Fruit fly (Drosophila melanogaster) whole organism, embryonic: ENCODE data around the gene CG3815.
A peak's percentile ranks its signal among the peaks of the same experiment; 100 is the strongest.

ENCODE experiments used
- Atf3 ChIP-seq: fragments of 200-800 bp; sonication (Bioruptor generic); optimal IDR thresholded peaks from 3 replicates; lab custom pipeline; 2016; ENCODE audit warnings: missing biosample characterization, missing genetic modification characterization
- CG10462 ChIP-seq: fragments of 200-800 bp; sonication (Bioruptor generic); optimal IDR thresholded peaks from 2 replicates; lab custom pipeline; 2016; ENCODE audit warnings: missing biosample characterization, missing genetic modification characterization
- CG12104 ChIP-seq: fragments of 200-800 bp; sonication (Bioruptor generic); optimal IDR thresholded peaks from 3 replicates; lab custom pipeline; 2016; ENCODE audit warnings: missing biosample characterization, missing genetic modification characterization
- CG12769 ChIP-seq: fragments of 200-800 bp; sonication (Bioruptor generic); optimal IDR thresholded peaks from 2 replicates; lab custom pipeline; 2019; ENCODE audit warnings: missing biosample characterization, mild to moderate bottlenecking, missing genetic modification characterization, moderate library complexity
- CG17612 ChIP-seq: fragments of 200-800 bp; sonication (Bioruptor generic); IDR thresholded peaks from 2 replicates; pipeline ENCODE4 v1.3.6; 2022; ENCODE audit warnings: missing biosample characterization, missing genetic modification characterization
- CG18476 ChIP-seq: fragments of 200-800 bp; sonication (Bioruptor generic); optimal IDR thresholded peaks from 2 replicates; lab custom pipeline; 2016; ENCODE audit warnings: missing biosample characterization, mild to moderate bottlenecking, missing genetic modification characterization
- CG2199 ChIP-seq: fragments of 200-800 bp; sonication (Bioruptor generic); IDR thresholded peaks from 3 replicates; pipeline ENCODE4 v1.3.6; 2022; ENCODE audit warnings: missing biosample characterization, missing genetic modification characterization
- CG2712 ChIP-seq: fragments of 200-800 bp; optimal IDR thresholded peaks from 3 replicates; lab custom pipeline; 2019; ENCODE audit warnings: missing biosample characterization, mild to moderate bottlenecking, missing genetic modification characterization, moderate library complexity
- CG31365 ChIP-seq: fragments of 200-800 bp; sonication (Bioruptor generic); optimal IDR thresholded peaks from 2 replicates; lab custom pipeline; 2018; ENCODE audit warnings: missing biosample characterization, mild to moderate bottlenecking, missing genetic modification characterization
- CG32767 ChIP-seq: fragments of 200-800 bp; sonication (Bioruptor generic); IDR thresholded peaks from 2 replicates; pipeline ENCODE4 v1.3.6; 2022; ENCODE audit warnings: missing biosample characterization, missing genetic modification characterization
- CG34224 ChIP-seq: fragments of 200-800 bp; sonication (Bioruptor generic); IDR thresholded peaks from 3 replicates; pipeline ENCODE4 v1.3.6; 2022; ENCODE audit warnings: missing biosample characterization, missing genetic modification characterization; ENCODE audit not compliant: partially characterized antibody
- CG4854 ChIP-seq: fragments of 200-800 bp; sonication (Bioruptor generic); optimal IDR thresholded peaks from 2 replicates; lab custom pipeline; 2016; ENCODE audit warnings: missing biosample characterization, missing genetic modification characterization, inconsistent platforms
- CG7963 ChIP-seq: fragments of 200-800 bp; sonication (Bioruptor generic); IDR thresholded peaks from 3 replicates; pipeline ENCODE4 v1.3.6; 2022; ENCODE audit warnings: missing biosample characterization, missing genetic modification characterization; ENCODE audit not compliant: partially characterized antibody
- D ChIP-seq, 2 experiments: fragments of 200-800 bp in 1 of 2; fragments of >200 bp in 1 of 2; sonication (Bioruptor generic) in 1 of 2; optimal IDR thresholded peaks; 2 replicates in 1 of 2; 3 replicates in 1 of 2; lab custom pipeline; 2017; ENCODE audit warnings: mild to moderate bottlenecking in 1 of 2, missing biosample characterization in 1 of 2, missing genetic modification characterization in 1 of 2, missing genetic modification reagents in 1 of 2
- Dad ChIP-seq: fragments of 200-800 bp; sonication (Bioruptor generic); optimal IDR thresholded peaks from 3 replicates; lab custom pipeline; 2016; ENCODE audit warnings: missing biosample characterization, missing genetic modification characterization
- Dll ChIP-seq: fragments of 200-800 bp; sonication (Bioruptor generic); IDR thresholded peaks from 4 replicates; pipeline ENCODE4 v1.3.6; 2022; ENCODE audit warnings: missing biosample characterization, missing genetic modification characterization; ENCODE audit not compliant: partially characterized antibody
- Dref ChIP-seq: fragments of 200-800 bp; sonication (Bioruptor generic); IDR thresholded peaks from 2 replicates; pipeline ENCODE4 v1.3.6; 2022; ENCODE audit warnings: missing biosample characterization, missing genetic modification characterization
- Eip74EF ChIP-seq, 2 experiments: fragments of 200-800 bp in 1 of 2; fragments of >200 bp in 1 of 2; sonication (Bioruptor generic) in 1 of 2; optimal IDR thresholded peaks; 2 replicates each; lab custom pipeline; 2017 to 2019; ENCODE audit warnings: missing biosample characterization in 2 of 2, missing genetic modification characterization in 2 of 2, mild to moderate bottlenecking in 1 of 2, moderate library complexity in 1 of 2
- Fer1 ChIP-seq: fragments of 200-800 bp; sonication (Bioruptor generic); optimal IDR thresholded peaks from 2 replicates; lab custom pipeline; 2017; ENCODE audit warnings: missing biosample characterization, mild to moderate bottlenecking, missing genetic modification characterization
- HLH3B ChIP-seq: fragments of 200-800 bp; sonication (Bioruptor generic); IDR thresholded peaks from 2 replicates; pipeline ENCODE4 v1.3.6; 2022; ENCODE audit warnings: missing biosample characterization, missing genetic modification characterization
- Hey ChIP-seq: fragments of 200-800 bp; sonication (Bioruptor generic); optimal IDR thresholded peaks from 3 replicates; lab custom pipeline; 2018; ENCODE audit warnings: missing biosample characterization, mild to moderate bottlenecking, missing genetic modification characterization
- Hr51 ChIP-seq, 2 experiments: fragments of 200-800 bp; sonication (Bioruptor generic); optimal IDR thresholded peaks; 2 replicates in 1 of 2; 3 replicates in 1 of 2; lab custom pipeline; 2016 to 2018; ENCODE audit warnings: missing biosample characterization in 2 of 2, missing genetic modification characterization in 2 of 2, mild to moderate bottlenecking in 1 of 2, moderate library complexity in 1 of 2
- Hsf ChIP-seq: fragments of 200-800 bp; sonication (Bioruptor generic); optimal IDR thresholded peaks from 3 replicates; lab custom pipeline; 2016; ENCODE audit warnings: missing biosample characterization, missing genetic modification characterization
- NC2α ChIP-seq: fragments of 200-800 bp; sonication (Bioruptor generic); optimal IDR thresholded peaks from 2 replicates; lab custom pipeline; 2016; ENCODE audit warnings: missing biosample characterization, missing genetic modification characterization
- NFAT ChIP-seq: fragments of 200-800 bp; sonication (Bioruptor generic); IDR thresholded peaks from 2 replicates; pipeline ENCODE4 v1.3.6; 2022; ENCODE audit warnings: missing biosample characterization, missing genetic modification characterization
- NfI ChIP-seq: fragments of 200-800 bp; sonication (Bioruptor generic); optimal IDR thresholded peaks from 3 replicates; lab custom pipeline; 2018; ENCODE audit warnings: missing biosample characterization, mild to moderate bottlenecking, missing genetic modification characterization, moderate library complexity
- ash1 ChIP-seq: fragments of 200-800 bp; sonication (Bioruptor generic); optimal IDR thresholded peaks from 2 replicates; lab custom pipeline; 2018; ENCODE audit warnings: missing biosample characterization, mild to moderate bottlenecking, missing genetic modification characterization
- ato ChIP-seq: fragments of 200-800 bp; sonication (Bioruptor generic); IDR thresholded peaks from 2 replicates; pipeline ENCODE4 v1.3.6; 2022; ENCODE audit warnings: missing biosample characterization, missing genetic modification characterization; ENCODE audit not compliant: partially characterized antibody
- chif ChIP-seq, 2 experiments: fragments of 200-800 bp; sonication (Bioruptor generic); optimal IDR thresholded peaks; 3 replicates each; lab custom pipeline; 2016; ENCODE audit warnings: missing biosample characterization in 2 of 2, missing genetic modification characterization in 2 of 2
- da ChIP-seq: fragments of 200-800 bp; sonication (Bioruptor generic); optimal IDR thresholded peaks from 2 replicates; lab custom pipeline; 2016; ENCODE audit warnings: missing biosample characterization, missing genetic modification characterization
- disco-r ChIP-seq: fragments of 200-800 bp; sonication (Bioruptor generic); optimal IDR thresholded peaks from 2 replicates; lab custom pipeline; 2016; ENCODE audit warnings: missing biosample characterization, missing genetic modification characterization
- fru ChIP-seq: fragments of >200 bp; optimal IDR thresholded peaks from 2 replicates; lab custom pipeline; 2017
- fu2 ChIP-seq: fragments of 200-800 bp; sonication (Bioruptor generic); optimal IDR thresholded peaks from 2 replicates; lab custom pipeline; 2016; ENCODE audit warnings: missing biosample characterization, missing genetic modification characterization
- grn ChIP-seq: fragments of 200-800 bp; sonication (Bioruptor generic); optimal IDR thresholded peaks from 3 replicates; lab custom pipeline; 2017; ENCODE audit warnings: missing biosample characterization, missing genetic modification characterization
- gro ChIP-seq: fragments of 200-800 bp; sonication (Bioruptor generic); optimal IDR thresholded peaks from 2 replicates; lab custom pipeline; 2016; ENCODE audit warnings: missing biosample characterization, missing genetic modification characterization
- hth ChIP-seq: fragments of >200 bp; optimal IDR thresholded peaks from 2 replicates; lab custom pipeline; 2017; ENCODE audit warnings: inconsistent platforms
- insv ChIP-seq, 2 experiments: fragments of 200-800 bp; sonication (Bioruptor generic); optimal IDR thresholded peaks; 3 replicates each; lab custom pipeline; 2016 to 2018; ENCODE audit warnings: missing biosample characterization in 2 of 2, missing genetic modification characterization in 2 of 2
- jing ChIP-seq: fragments of 200-800 bp; sonication (Bioruptor generic); optimal IDR thresholded peaks from 2 replicates; lab custom pipeline; 2018; ENCODE audit warnings: missing biosample characterization, mild to moderate bottlenecking, missing genetic modification characterization
- mirr ChIP-seq: fragments of 200-800 bp; sonication (Bioruptor generic); optimal IDR thresholded peaks from 3 replicates; lab custom pipeline; 2018; ENCODE audit warnings: missing biosample characterization, mild to moderate bottlenecking, missing genetic modification characterization
- nerfin-1 ChIP-seq: fragments of 200-800 bp; sonication (Bioruptor generic); optimal IDR thresholded peaks from 3 replicates; lab custom pipeline; 2019; ENCODE audit warnings: missing biosample characterization, mild to moderate bottlenecking, missing genetic modification characterization, moderate library complexity
- oc ChIP-seq: fragments of 200-800 bp; sonication (Bioruptor generic); optimal IDR thresholded peaks from 2 replicates; lab custom pipeline; 2018; ENCODE audit warnings: missing biosample characterization, mild to moderate bottlenecking, missing genetic modification characterization, moderate library complexity
- odd ChIP-seq: fragments of 200-800 bp; sonication (Bioruptor generic); optimal IDR thresholded peaks from 2 replicates; lab custom pipeline; 2017; ENCODE audit warnings: missing biosample characterization, mild to moderate bottlenecking, missing genetic modification characterization
- pan ChIP-seq, 4 experiments: fragments of >200 bp in 3 of 4; fragments of 200-800 bp in 1 of 4; sonication (Bioruptor generic) in 1 of 4; optimal IDR thresholded peaks in 3 of 4; IDR thresholded peaks in 1 of 4; 2 replicates each; pipeline versions ENCODE4 v1.3.6 to Lab custom; 2017 to 2022; ENCODE audit warnings: missing biosample characterization in 2 of 4, missing genetic modification characterization in 2 of 4, mixed read lengths in 1 of 4
- peb ChIP-seq: fragments of 200-800 bp; sonication (Bioruptor generic); IDR thresholded peaks from 2 replicates; pipeline ENCODE4 v1.3.6; 2022; ENCODE audit warnings: missing biosample characterization, missing genetic modification characterization
- phol ChIP-seq: fragments of 200-800 bp; sonication (Bioruptor generic); optimal IDR thresholded peaks from 3 replicates; lab custom pipeline; 2018; ENCODE audit warnings: missing biosample characterization, mild to moderate bottlenecking, missing genetic modification characterization, moderate library complexity
- ssp ChIP-seq: fragments of 200-800 bp; sonication (Bioruptor generic); IDR thresholded peaks from 2 replicates; pipeline ENCODE4 v1.3.6; 2022; ENCODE audit warnings: missing biosample characterization, missing genetic modification characterization
- tap ChIP-seq: fragments of 200-800 bp; optimal IDR thresholded peaks from 3 replicates; lab custom pipeline; 2019; ENCODE audit warnings: missing biosample characterization, mild to moderate bottlenecking, missing genetic modification characterization, moderate library complexity
- tin ChIP-seq: fragments of 200-800 bp; sonication (Bioruptor generic); optimal IDR thresholded peaks from 3 replicates; lab custom pipeline; 2016; ENCODE audit warnings: missing biosample characterization, missing genetic modification characterization
- trh ChIP-seq: fragments of 200-800 bp; sonication (Bioruptor generic); optimal IDR thresholded peaks from 2 replicates; lab custom pipeline; 2016; ENCODE audit warnings: missing biosample characterization, missing genetic modification characterization
- ttk ChIP-seq: fragments of 200-800 bp; sonication (Bioruptor generic); IDR thresholded peaks from 2 replicates; pipeline ENCODE4 v2.1.2; 2022; ENCODE audit warnings: missing biosample characterization, missing genetic modification characterization
- wek ChIP-seq: fragments of 200-800 bp; sonication (Bioruptor generic); optimal IDR thresholded peaks from 3 replicates; lab custom pipeline; 2018; ENCODE audit warnings: missing biosample characterization, mild to moderate bottlenecking, missing genetic modification characterization, moderate library complexity
- zen2 ChIP-seq: fragments of 200-800 bp; sonication (Bioruptor generic); IDR thresholded peaks from 3 replicates; pipeline ENCODE4 v1.3.6; 2022; ENCODE audit warnings: missing biosample characterization, missing genetic modification characterization; ENCODE audit not compliant: partially characterized antibody

The CG3815 gene

dm6 chrX:6264456-6264855 is 30.7 kb upstream of the CG3815 start (continued):
- peak; percentile 81 for TF ChIP-seq mirr (GFP tag; lab: Kevin White, UChicago)
- TF ChIP-seq Dad (GFP tag; lab: Kevin White, UChicago), result no peak
- TF ChIP-seq ash1 (GFP tag; lab: Kevin White, UChicago), result no peak
- TF ChIP-seq trh (GFP tag; lab: Kevin White, UChicago), result no peak
- TF ChIP-seq CG31365 (tag; lab: Kevin White, UChicago), result no peak
- no peak for TF ChIP-seq HLH3B (GFP tag; lab: Robert Waterston, UW)
- TF ChIP-seq chif (GFP tag; optimal IDR thresholded peaks at IDR 0.05; lab: Kevin White, UChicago), result no peak
- no peak for TF ChIP-seq wek (GFP tag; lab: Kevin White, UChicago)
- TF ChIP-seq CG12769, result peak; percentile 72
- TF ChIP-seq Eip74EF (GFP tag; optimal IDR thresholded peaks at IDR 0.05; lab: Kevin White, UChicago), result no peak
- 0 out of 2 replicates have a peak, but pooled peaks have one; percentile 7 for TF ChIP-seq Dref
- TF ChIP-seq grn (GFP tag; lab: Kevin White, UChicago), result peak; percentile 87
- TF ChIP-seq da, result no peak
- no peak for TF ChIP-seq oc (tag; lab: Kevin White, UChicago)
- peak; percentile 16 for TF ChIP-seq Hey (tag; lab: Kevin White, UChicago)
- no peak for TF ChIP-seq ssp (GFP tag; lab: Robert Waterston, UW)
- no peak for TF ChIP-seq CG10462 (GFP tag; lab: Kevin White, UChicago)
- no peak for TF ChIP-seq fru (lab: Kevin White, UChicago)
- no peak for TF ChIP-seq peb (GFP tag; lab: Robert Waterston, UW)
- no peak for TF ChIP-seq CG2712 (tag; lab: Kevin White, UChicago)
- TF ChIP-seq nerfin-1 (tag; lab: Kevin White, UChicago), result no peak
- TF ChIP-seq D (optimal IDR thresholded peaks at IDR 0.05; lab: Kevin White, UChicago), result no peak
- TF ChIP-seq D (GFP tag; optimal IDR thresholded peaks at IDR 0.05; lab: Kevin White, UChicago), result no peak
- TF ChIP-seq CG12104 (GFP tag; lab: Kevin White, UChicago), result no peak
- TF ChIP-seq pan (optimal IDR thresholded peaks at IDR 0.05; lab: Kevin White, UChicago), result no peak
- no peak for TF ChIP-seq pan (GFP tag; optimal IDR thresholded peaks at IDR 0.05 in 1 of 2, IDR thresholded peaks at IDR 0.05 in 1 of 2)
- TF ChIP-seq tap (tag; lab: Kevin White, UChicago), result no peak
- TF ChIP-seq tin, result no peak
- TF ChIP-seq phol, result no peak
- TF ChIP-seq NC2α (GFP tag; lab: Kevin White, UChicago), result no peak
- no peak for TF ChIP-seq Fer1
- no peak for TF ChIP-seq odd (GFP tag; lab: Kevin White, UChicago)
- no peak for TF ChIP-seq hth (lab: Kevin White, UChicago)
- TF ChIP-seq insv (GFP tag; optimal IDR thresholded peaks at IDR 0.05; lab: Kevin White, UChicago), result no peak
- TF ChIP-seq Atf3 (GFP tag; lab: Kevin White, UChicago), result no peak
- no peak for TF ChIP-seq CG34224
- TF ChIP-seq gro, result no peak
- TF ChIP-seq Hr51 (GFP tag; optimal IDR thresholded peaks at IDR 0.05; lab: Kevin White, UChicago), result no peak

dm6 chrX:6265456-6265877 is 29.7 kb upstream of the CG3815 start:
- TF ChIP-seq Hsf (GFP tag; lab: Kevin White, UChicago) (peak; percentile 97), ato (GFP tag; lab: Robert Waterston, UW) (no peak), NfI (GFP tag; lab: Kevin White, UChicago) (peak; percentile 94), disco-r (peak; percentile 93), CG7963 (GFP tag; lab: Robert Waterston, UW) (no peak), Dll (GFP tag; lab: Robert Waterston, UW) (no peak), jing (GFP tag; lab: Kevin White, UChicago) (peak; percentile 96), CG4854 (peak; percentile 93), fu2 (GFP tag; lab: Kevin White, UChicago) (peak; percentile 91), CG32767 (GFP tag; lab: Robert Waterston, UW) (peak; percentile 96), CG17612 (GFP tag; lab: Robert Waterston, UW) (peak; percentile 87), NFAT (GFP tag; lab: Robert Waterston, UW) (peak; percentile 86), CG18476 (GFP tag; lab: Kevin White, UChicago) (peak; percentile 95), CG2199 (GFP tag; lab: Robert Waterston, UW) (peak; percentile 81; the same call in 2 of the 3 replicates), zen2 (GFP tag; lab: Robert Waterston, UW) (no peak), ttk (GFP tag; lab: Robert Waterston, UW) (peak; percentile 96)
